Fruit fly (Drosophila melanogaster): ENCODE results near the gene bnb.

bnb gene

dm6 chrX:18788143-18788745, 9.2 kb downstream of the bnb start, which contains the start of the genes CG6961 and S6KL (continued):
- TF ChIP-seq kni (GFP tag; optimal IDR thresholded peaks at IDR 0.05) (no peak), zen2 (GFP tag; IDR thresholded peaks at IDR 0.05; ENCODE audit: partially characterized antibody) (no peak; the same call in 2 of the 3 replicates), CG8290 (GFP tag; optimal IDR thresholded peaks at IDR 0.05) (no peak), CG8290 (tag; optimal IDR thresholded peaks at IDR 0.05) (peak in 1 of 2 experiments; percentile 1), Ssrp (tag; optimal IDR thresholded peaks at IDR 0.05) (no peak), knrl (GFP tag; IDR thresholded peaks at IDR 0.05; ENCODE audit: partially characterized antibody) (peak; percentile 90), tup (GFP tag; optimal IDR thresholded peaks at IDR 0.05) (no peak), p53 (GFP tag; optimal IDR thresholded peaks at IDR 0.05) (no peak), bsh (GFP tag; optimal IDR thresholded peaks at IDR 0.05) (no peak), Dll (GFP tag; IDR thresholded peaks at IDR 0.05; ENCODE audit: partially characterized antibody) (peak; percentile 86), pzg (GFP tag; optimal IDR thresholded peaks at IDR 0.05) (peak; percentile 78), repo (GFP tag; optimal IDR thresholded peaks at IDR 0.05) (no peak), CG7963 (GFP tag; IDR thresholded peaks at IDR 0.05; ENCODE audit: partially characterized antibody) (peak; percentile 59; the same call in 2 of the 3 replicates), CG3163 (GFP tag; optimal IDR thresholded peaks at IDR 0.05) (no peak), grau (tag; optimal IDR thresholded peaks at IDR 0.05) (no peak), ap (GFP tag; IDR thresholded peaks at IDR 0.05) (no peak), usp (GFP tag; optimal IDR thresholded peaks at IDR 0.05) (no peak), CG11085 (GFP tag; IDR thresholded peaks at IDR 0.05) (no peak), Spps (tag; optimal IDR thresholded peaks at IDR 0.05) (no peak), CG6254 (GFP tag; optimal IDR thresholded peaks at IDR 0.05) (no peak), shn (GFP tag; optimal IDR thresholded peaks at IDR 0.05) (no peak), CG12659 (GFP tag; optimal IDR thresholded peaks at IDR 0.05) (peak; percentile 50), emc (GFP tag; optimal IDR thresholded peaks at IDR 0.05) (no peak), CG3838 (GFP tag; optimal IDR thresholded peaks at IDR 0.05) (no peak), lab (GFP tag; optimal IDR thresholded peaks at IDR 0.05) (no peak), CG2875 (GFP tag; optimal IDR thresholded peaks at IDR 0.05) (no peak), HLH3B (GFP tag; IDR thresholded peaks at IDR 0.05) (no peak), Asciz (GFP tag; optimal IDR thresholded peaks at IDR 0.05) (no peak), seq (GFP tag; IDR thresholded peaks at IDR 0.05) (no peak), NFAT (GFP tag; IDR thresholded peaks at IDR 0.05) (no peak), Meics (GFP tag; optimal IDR thresholded peaks at IDR 0.05) (no peak), Blimp-1 (GFP tag; optimal IDR thresholded peaks at IDR 0.05) (no peak), D (optimal IDR thresholded peaks at IDR 0.05) (no peak), D (GFP tag; optimal IDR thresholded peaks at IDR 0.05) (no peak), fd102C (GFP tag; optimal IDR thresholded peaks at IDR 0.05) (no peak), toy (GFP tag; IDR thresholded peaks at IDR 0.05) (no peak), sd (tag; optimal IDR thresholded peaks at IDR 0.05) (no peak), CG34376 (GFP tag; optimal IDR thresholded peaks at IDR 0.05) (no peak), mld (GFP tag; IDR thresholded peaks at IDR 0.05; ENCODE audit: partially characterized antibody) (peak; percentile 54; the same call in 1 of the 3 replicates), CG17186 (GFP tag; optimal IDR thresholded peaks at IDR 0.05) (peak; percentile 62), Atf3 (GFP tag; optimal IDR thresholded peaks at IDR 0.05) (no peak), CG14667 (GFP tag; IDR thresholded peaks at IDR 0.05) (no peak), CG2202 (tag; optimal IDR thresholded peaks at IDR 0.05) (no peak), vnd (GFP tag; IDR thresholded peaks at IDR 0.05; ENCODE audit: partially characterized antibody) (peak; percentile 82), CG10959 (GFP tag; IDR thresholded peaks at IDR 0.05) (no peak), H15 (GFP tag; IDR thresholded peaks at IDR 0.05) (no peak), mirr (GFP tag; optimal IDR thresholded peaks at IDR 0.05) (no peak), pan (optimal IDR thresholded peaks at IDR 0.05) (no peak), pan (GFP tag; optimal IDR thresholded peaks at IDR 0.05 in 1 of 2, IDR thresholded peaks at IDR 0.05 in 1 of 2) (no peak), Adf1 (GFP tag; IDR thresholded peaks at IDR 0.05) (no peak)
